Fruit fly (Drosophila melanogaster): ENCODE data around the gene mex1.

DNA sequence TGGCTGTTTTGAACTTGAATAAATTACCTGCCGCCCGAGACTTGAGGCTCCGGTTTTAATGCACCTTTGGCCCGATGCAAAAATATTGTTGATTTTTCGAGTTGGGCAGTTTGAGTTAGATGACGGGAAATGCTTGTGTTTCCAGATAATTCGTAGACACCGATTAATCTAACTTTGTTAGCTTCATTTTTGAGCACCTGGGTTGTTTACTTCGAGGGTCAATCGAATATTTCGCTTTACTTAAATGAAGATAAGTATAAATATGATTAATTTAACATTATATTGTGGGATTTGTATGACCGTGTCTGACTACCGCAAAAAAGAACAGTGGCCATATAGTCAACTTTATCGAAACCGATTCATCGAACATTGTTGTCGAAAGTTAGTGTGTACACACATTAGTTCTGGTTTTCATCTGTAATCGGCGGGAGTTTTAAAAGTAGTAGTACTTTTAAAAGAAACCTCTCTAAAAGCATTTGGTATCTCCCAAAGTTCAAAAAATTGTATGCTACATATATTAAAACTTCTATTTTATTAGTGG, 4.5 kb upstream of the mex1 start, which contains the start of gene CG7945:
- TF ChIP-seq CG8159 (tag; optimal IDR thresholded peaks at IDR 0.05): no peak
- TF ChIP-seq EcR (GFP tag; optimal IDR thresholded peaks at IDR 0.05): no peak
- no peak for TF ChIP-seq CG9948 (tag; optimal IDR thresholded peaks at IDR 0.05)
- no peak for TF ChIP-seq CG12605 (GFP tag; IDR thresholded peaks at IDR 0.05)
- TF ChIP-seq CG32121 (GFP tag; IDR thresholded peaks at IDR 0.05): no peak

Measured in whole organism, pupa.